Fruit fly (Drosophila melanogaster) whole organism, prepupa: ENCODE data around the gene GstD6.

Experiments used
- Blimp-1 ChIP-seq: fragments of 200-800 bp; sonication (Bioruptor generic); optimal IDR thresholded peaks from 3 replicates; lab custom pipeline; 2017; ENCODE audit warnings: missing biosample characterization, missing genetic modification characterization, mild to moderate bottlenecking, moderate library complexity, missing genetic modification reagents
- CG10631 ChIP-seq: fragments of 200-800 bp; sonication (Bioruptor generic); optimal IDR thresholded peaks from 2 replicates; lab custom pipeline; 2016; ENCODE audit warnings: missing biosample characterization, missing genetic modification characterization
- CG10669 ChIP-seq: fragments of 200-800 bp; sonication (Bioruptor generic); optimal IDR thresholded peaks from 3 replicates; lab custom pipeline; 2018; ENCODE audit warnings: missing biosample characterization, mild to moderate bottlenecking, missing genetic modification characterization, moderate library complexity
- CG11902 ChIP-seq: fragments of 200-800 bp; sonication (Bioruptor generic); optimal IDR thresholded peaks from 3 replicates; lab custom pipeline; 2016; ENCODE audit warnings: missing biosample characterization, missing genetic modification characterization
- CG1621 ChIP-seq: fragments of 200-800 bp; sonication (Bioruptor generic); optimal IDR thresholded peaks from 3 replicates; lab custom pipeline; 2018; ENCODE audit warnings: missing biosample characterization, mild to moderate bottlenecking, missing genetic modification characterization
- CG16779 ChIP-seq: fragments of 200-800 bp; sonication (Bioruptor generic); optimal IDR thresholded peaks from 3 replicates; lab custom pipeline; 2017; ENCODE audit warnings: missing biosample characterization, mild to moderate bottlenecking, missing genetic modification characterization
- CG3032 ChIP-seq: fragments of 200-800 bp; optimal IDR thresholded peaks from 2 replicates; lab custom pipeline; 2019; ENCODE audit warnings: missing biosample characterization, mild to moderate bottlenecking, missing genetic modification characterization, moderate library complexity
- CG31627 ChIP-seq: fragments of 200-800 bp; sonication (Bioruptor generic); optimal IDR thresholded peaks from 3 replicates; lab custom pipeline; 2016; ENCODE audit warnings: missing biosample characterization, missing genetic modification characterization
- CG32006 ChIP-seq: fragments of 200-800 bp; sonication (Bioruptor generic); optimal IDR thresholded peaks from 3 replicates; lab custom pipeline; 2017; ENCODE audit warnings: missing biosample characterization, mild to moderate bottlenecking, missing genetic modification characterization
- CG34406 ChIP-seq: fragments of 200-800 bp; sonication (Bioruptor generic); optimal IDR thresholded peaks from 3 replicates; lab custom pipeline; 2016; ENCODE audit warnings: missing biosample characterization, missing genetic modification characterization
- CG3919 ChIP-seq: fragments of 200-800 bp; sonication (Bioruptor generic); optimal IDR thresholded peaks from 3 replicates; lab custom pipeline; 2016; ENCODE audit warnings: missing biosample characterization, missing genetic modification characterization
- CG4318 ChIP-seq: fragments of 200-800 bp; sonication (Bioruptor generic); optimal IDR thresholded peaks from 3 replicates; lab custom pipeline; 2017; ENCODE audit warnings: missing biosample characterization, mild to moderate bottlenecking, missing genetic modification characterization
- CG6163 ChIP-seq: fragments of 200-800 bp; sonication (Bioruptor generic); IDR thresholded peaks from 3 replicates; pipeline ENCODE4 v1.3.6; 2022; ENCODE audit warnings: missing biosample characterization, missing genetic modification characterization
- CG6276 ChIP-seq: fragments of 200-800 bp; sonication (Bioruptor generic); optimal IDR thresholded peaks from 2 replicates; lab custom pipeline; 2017; ENCODE audit warnings: missing biosample characterization, mild to moderate bottlenecking, missing genetic modification characterization
- CG6792 ChIP-seq: fragments of 200-800 bp; sonication (Bioruptor generic); optimal IDR thresholded peaks from 3 replicates; lab custom pipeline; 2016; ENCODE audit warnings: missing biosample characterization, missing genetic modification characterization
- CG6854 ChIP-seq: fragments of 200-800 bp; sonication (Bioruptor generic); optimal IDR thresholded peaks from 2 replicates; lab custom pipeline; 2017; ENCODE audit warnings: missing biosample characterization, mild to moderate bottlenecking, missing genetic modification characterization
- CG8119 ChIP-seq: fragments of 200-800 bp; sonication (Bioruptor generic); IDR thresholded peaks from 3 replicates; pipeline ENCODE4 v1.3.6; 2022; ENCODE audit warnings: missing biosample characterization, missing genetic modification characterization
- CG8632 ChIP-seq: fragments of 200-800 bp; sonication (Bioruptor generic); optimal IDR thresholded peaks from 3 replicates; lab custom pipeline; 2016; ENCODE audit warnings: missing biosample characterization, missing genetic modification characterization
- CG9139 ChIP-seq: fragments of 200-800 bp; sonication (Bioruptor generic); optimal IDR thresholded peaks from 3 replicates; lab custom pipeline; 2017; ENCODE audit warnings: missing biosample characterization, mild to moderate bottlenecking, missing genetic modification characterization
- Eip75B ChIP-seq: fragments of 200-800 bp; sonication (Bioruptor generic); optimal IDR thresholded peaks from 3 replicates; lab custom pipeline; 2016; ENCODE audit warnings: missing biosample characterization, missing genetic modification characterization
- Eip93F ChIP-seq: fragments of 200-800 bp; sonication (Bioruptor generic); optimal IDR thresholded peaks from 2 replicates; lab custom pipeline; 2016; ENCODE audit warnings: missing biosample characterization, mild to moderate bottlenecking, missing genetic modification characterization
- Ets21C ChIP-seq: fragments of 200-800 bp; sonication (Bioruptor generic); optimal IDR thresholded peaks from 3 replicates; lab custom pipeline; 2016; ENCODE audit warnings: missing biosample characterization, missing genetic modification characterization
- Hr38 ChIP-seq: sonication (Bioruptor generic); optimal IDR thresholded peaks from 2 replicates; lab custom pipeline; 2016; ENCODE audit warnings: missing biosample characterization, missing genetic modification characterization
- Hr39 ChIP-seq: fragments of 200-800 bp; sonication (Bioruptor generic); optimal IDR thresholded peaks from 2 replicates; lab custom pipeline; 2016; ENCODE audit warnings: missing biosample characterization, missing genetic modification characterization
- Hr4 ChIP-seq: fragments of 200-800 bp; sonication (Bioruptor generic); optimal IDR thresholded peaks from 3 replicates; lab custom pipeline; 2016; ENCODE audit warnings: missing biosample characterization, missing genetic modification characterization
- Met ChIP-seq: fragments of 200-800 bp; sonication (Bioruptor generic); optimal IDR thresholded peaks from 3 replicates; lab custom pipeline; 2016; ENCODE audit warnings: missing biosample characterization, missing genetic modification characterization
- Smox ChIP-seq: fragments of 200-800 bp; sonication (Bioruptor generic); optimal IDR thresholded peaks from 3 replicates; lab custom pipeline; 2016; ENCODE audit warnings: missing biosample characterization, missing genetic modification characterization
- Sox102F ChIP-seq: fragments of 200-800 bp; sonication (Bioruptor generic); optimal IDR thresholded peaks from 2 replicates; lab custom pipeline; 2016; ENCODE audit warnings: missing biosample characterization, mild to moderate bottlenecking, missing genetic modification characterization
- achi ChIP-seq: fragments of 200-800 bp; sonication (Bioruptor generic); optimal IDR thresholded peaks from 3 replicates; lab custom pipeline; 2016; ENCODE audit warnings: missing biosample characterization, missing genetic modification characterization
- acj6 ChIP-seq: fragments of 200-800 bp; sonication (Bioruptor generic); optimal IDR thresholded peaks from 3 replicates; lab custom pipeline; 2016; ENCODE audit warnings: missing biosample characterization, missing genetic modification characterization
- cyc ChIP-seq: fragments of 200-800 bp; sonication (Bioruptor generic); optimal IDR thresholded peaks from 3 replicates; lab custom pipeline; 2016; ENCODE audit warnings: missing biosample characterization, missing genetic modification characterization
- dac ChIP-seq: fragments of 200-800 bp; sonication (Bioruptor generic); optimal IDR thresholded peaks from 2 replicates; lab custom pipeline; 2017; ENCODE audit warnings: missing biosample characterization, mild to moderate bottlenecking, missing genetic modification characterization
- dsx ChIP-seq: fragments of 200-800 bp; optimal IDR thresholded peaks from 3 replicates; lab custom pipeline; 2019; ENCODE audit warnings: missing biosample characterization, mild to moderate bottlenecking, missing genetic modification characterization, moderate library complexity; ENCODE audit not compliant: poor library complexity, severe bottlenecking
- eg ChIP-seq: fragments of 200-800 bp; sonication (Bioruptor generic); IDR thresholded peaks from 3 replicates; pipeline ENCODE4 v1.3.6; 2022; ENCODE audit warnings: missing biosample characterization, missing genetic modification characterization
- esn ChIP-seq: fragments of 200-800 bp; sonication (Bioruptor generic); optimal IDR thresholded peaks from 2 replicates; lab custom pipeline; 2016; ENCODE audit warnings: missing biosample characterization, mild to moderate bottlenecking, missing genetic modification characterization, moderate library complexity
- fd59A ChIP-seq: fragments of 200-800 bp; sonication (Bioruptor generic); optimal IDR thresholded peaks from 2 replicates; lab custom pipeline; 2017; ENCODE audit warnings: missing biosample characterization, mild to moderate bottlenecking, missing genetic modification characterization, missing genetic modification reagents
- fkh ChIP-seq: fragments of 200-800 bp; sonication (Bioruptor generic); optimal IDR thresholded peaks from 3 replicates; lab custom pipeline; 2017; ENCODE audit warnings: missing biosample characterization, mild to moderate bottlenecking, missing genetic modification characterization, moderate library complexity
- lz ChIP-seq: fragments of 200-800 bp; sonication (Bioruptor generic); optimal IDR thresholded peaks from 3 replicates; lab custom pipeline; 2016; ENCODE audit warnings: missing biosample characterization, missing genetic modification characterization
- net ChIP-seq: fragments of 200-800 bp; sonication (Bioruptor generic); optimal IDR thresholded peaks from 3 replicates; lab custom pipeline; 2016; ENCODE audit warnings: missing biosample characterization, missing genetic modification characterization
- pdm3 ChIP-seq: fragments of 200-800 bp; sonication (Bioruptor generic); optimal IDR thresholded peaks from 3 replicates; lab custom pipeline; 2016; ENCODE audit warnings: missing biosample characterization, missing genetic modification characterization
- salr ChIP-seq, 2 experiments: fragments of 200-800 bp; sonication (Bioruptor generic); optimal IDR thresholded peaks; 3 replicates each; lab custom pipeline; 2016 to 2018; ENCODE audit warnings: missing biosample characterization in 2 of 2, missing genetic modification characterization in 2 of 2, mild to moderate bottlenecking in 1 of 2
- ss ChIP-seq, 2 experiments: fragments of 200-800 bp; sonication (Bioruptor generic); optimal IDR thresholded peaks; 2 replicates in 1 of 2; 3 replicates in 1 of 2; lab custom pipeline; 2017 to 2018; ENCODE audit warnings: mild to moderate bottlenecking in 2 of 2, missing biosample characterization in 2 of 2, missing genetic modification characterization in 2 of 2, moderate library complexity in 1 of 2
- svp ChIP-seq: fragments of 200-800 bp; sonication (Bioruptor generic); peaks from one replicate; lab custom pipeline; 2016; ENCODE audit warnings: missing biosample characterization, missing genetic modification characterization
- topi ChIP-seq: fragments of 200-800 bp; sonication (Bioruptor generic); optimal IDR thresholded peaks from 3 replicates; lab custom pipeline; 2016; ENCODE audit warnings: missing biosample characterization, missing genetic modification characterization
- vri ChIP-seq: fragments of 200-800 bp; sonication (Bioruptor generic); optimal IDR thresholded peaks from 3 replicates; lab custom pipeline; 2016; ENCODE audit warnings: missing biosample characterization, mild to moderate bottlenecking, missing genetic modification characterization

The GstD6 gene

DNA sequence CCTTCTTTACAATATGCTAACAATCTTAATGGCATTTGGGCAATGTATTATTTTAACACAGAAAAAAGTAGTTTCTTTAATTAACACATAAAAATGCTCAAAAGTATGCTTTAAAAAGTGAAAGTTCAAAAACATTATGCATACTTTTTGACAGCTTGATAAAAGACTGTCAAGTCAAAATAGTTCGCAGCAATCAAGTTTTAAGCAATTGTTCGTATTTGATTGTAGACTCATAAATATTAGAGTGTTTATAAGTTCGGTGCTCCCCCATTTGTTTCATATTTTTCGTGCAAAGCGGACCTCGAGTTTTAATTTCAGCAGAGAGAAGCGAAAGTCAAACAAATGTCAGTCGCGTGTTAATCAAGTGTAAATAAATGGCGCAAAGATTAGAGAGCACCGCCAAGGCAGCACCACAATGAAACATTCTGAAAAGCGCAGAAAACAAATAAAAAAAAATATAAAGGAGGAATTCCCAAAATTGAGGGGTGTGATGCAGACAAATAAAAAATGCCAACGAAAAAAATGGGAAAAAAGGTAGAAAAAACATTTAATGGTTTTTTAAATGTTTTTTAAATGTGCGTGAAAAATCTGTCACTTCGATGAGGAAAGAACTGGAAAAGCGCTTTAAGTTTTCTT, 31.9 kb upstream of the GstD6 start (continued):
- no peak for TF ChIP-seq CG1621
- TF ChIP-seq CG32006: no peak
- TF ChIP-seq CG34406: no peak
- TF ChIP-seq acj6 (GFP tag; lab: Kevin White, UChicago): no peak
- no peak for TF ChIP-seq salr (GFP tag; optimal IDR thresholded peaks at IDR 0.05; lab: Kevin White, UChicago)
- TF ChIP-seq Ets21C (GFP tag; lab: Kevin White, UChicago): peak; percentile 36
- TF ChIP-seq Hr39 (GFP tag; lab: Kevin White, UChicago): peak; percentile 50
- TF ChIP-seq CG8632: no peak
- TF ChIP-seq CG3919: no peak
- no peak for TF ChIP-seq dac (GFP tag; lab: Kevin White, UChicago)
- peak; percentile 15 for TF ChIP-seq Blimp-1 (GFP tag; lab: Kevin White, UChicago)

- TF ChIP-seq Hr38 (GFP tag; lab: Kevin White, UChicago) (no peak), svp (GFP tag; lab: Kevin White, UChicago) (peak; percentile 3)
Measured at dm6 chr3R:12345989-12346388, 30.9 kb upstream of the GstD6 start.

- TF ChIP-seq CG10669 (GFP tag; lab: Kevin White, UChicago) (no peak), svp (GFP tag; lab: Kevin White, UChicago) (peak; percentile 28)
- TF ChIP-seq, all 60 proteins: peak for 1
Measured at dm6 chr3R:12347659-12348058, 29.3 kb upstream of the GstD6 start.

DNA sequence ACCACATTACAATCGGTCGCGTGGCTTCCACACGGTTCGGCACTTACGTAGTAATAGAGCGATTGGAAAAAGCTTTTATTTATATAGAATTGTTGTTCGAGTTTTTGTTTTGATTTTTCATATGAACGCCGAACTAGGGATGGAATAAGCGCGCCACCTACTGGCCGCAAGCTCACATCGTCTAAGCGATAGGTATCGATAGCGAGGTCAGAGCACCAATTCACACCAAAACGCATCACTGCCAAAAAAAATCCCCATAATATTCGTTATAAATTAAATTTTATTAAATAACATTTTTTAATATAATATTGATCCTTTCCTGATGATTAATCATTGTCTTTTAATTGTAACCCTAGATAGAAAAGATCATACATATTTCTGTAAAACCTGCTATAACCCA, 26.4 kb upstream of the GstD6 start, which contains the start of gene CG10038:
Gene CG10038, minus strand, starts transcription at position 148 of the 400 bp plus-strand sequence.
- TF ChIP-seq cyc (GFP tag; lab: Kevin White, UChicago): peak; percentile 36
- no peak for TF ChIP-seq Hr38 (GFP tag; lab: Kevin White, UChicago)
- no peak for TF ChIP-seq vri
- no peak for TF ChIP-seq dsx
- peak; percentile 12 for TF ChIP-seq CG3032 (tag; lab: Kevin White, UChicago)
- peak; percentile 45 for TF ChIP-seq esn
- no peak for TF ChIP-seq Hr4 (GFP tag; lab: Kevin White, UChicago)
- TF ChIP-seq CG11902 (GFP tag; lab: Kevin White, UChicago): no peak
- TF ChIP-seq Eip93F: no peak
- no peak for TF ChIP-seq CG6276 (GFP tag; lab: Kevin White, UChicago)
- no peak for TF ChIP-seq eg (GFP tag; lab: Robert Waterston, UW)
- TF ChIP-seq CG3919: peak; percentile 14
- TF ChIP-seq Eip75B: no peak
- TF ChIP-seq CG10631 (GFP tag; lab: Kevin White, UChicago): no peak
- no peak for TF ChIP-seq CG8632
- TF ChIP-seq acj6 (GFP tag; lab: Kevin White, UChicago): peak; percentile 20
- no peak for TF ChIP-seq CG8119 (GFP tag; lab: Robert Waterston, UW)
- no peak for TF ChIP-seq ss (GFP tag; optimal IDR thresholded peaks at IDR 0.05; lab: Kevin White, UChicago)
- TF ChIP-seq net (GFP tag; lab: Kevin White, UChicago): no peak
- TF ChIP-seq CG31627: peak; percentile 24
- no peak for TF ChIP-seq fd59A (GFP tag; lab: Kevin White, UChicago)
- TF ChIP-seq lz (GFP tag; lab: Kevin White, UChicago): peak; percentile 27
- no peak for TF ChIP-seq CG6854 (GFP tag; lab: Kevin White, UChicago)
- peak; percentile 86 for TF ChIP-seq svp (GFP tag; lab: Kevin White, UChicago)
- TF ChIP-seq pdm3 (GFP tag; lab: Kevin White, UChicago): peak; percentile 35
- TF ChIP-seq Smox (GFP tag; lab: Kevin White, UChicago): no peak
- no peak for TF ChIP-seq CG1621
- no peak for TF ChIP-seq fkh (GFP tag; lab: Kevin White, UChicago)
- no peak for TF ChIP-seq CG9139 (GFP tag; lab: Kevin White, UChicago)
- TF ChIP-seq achi (GFP tag; lab: Kevin White, UChicago): no peak
- TF ChIP-seq CG32006: no peak
- no peak for TF ChIP-seq CG6163 (GFP tag; lab: Robert Waterston, UW)
- TF ChIP-seq Sox102F: no peak
- no peak for TF ChIP-seq CG4318 (GFP tag; lab: Kevin White, UChicago)
- TF ChIP-seq Hr39 (GFP tag; lab: Kevin White, UChicago): peak; percentile 21
- TF ChIP-seq topi: peak; percentile 20
- TF ChIP-seq CG6792 (GFP tag; lab: Kevin White, UChicago): peak; percentile 18
- no peak for TF ChIP-seq CG16779
- peak; percentile 28 for TF ChIP-seq Met (GFP tag; lab: Kevin White, UChicago)
